Fruit fly (Drosophila melanogaster) S2 (cell line): ENCODE results near the gene CG4586.

Experiments used
- CG8478 ChIP-seq: fragments of >200 bp; optimal IDR thresholded peaks from 2 replicates; lab custom pipeline; 2018
- CTCF ChIP-seq, 2 experiments: fragments of >200 bp; optimal IDR thresholded peaks; 2 replicates each; lab custom pipeline; 2018

dm6 chrX:6974221-6974620 lies 4.5 kb downstream of the CG4586 start:
- no peak for TF ChIP-seq CTCF (optimal IDR thresholded peaks at IDR 0.05; lab: Kevin White, UChicago)
- no peak for TF ChIP-seq CG8478
